Worm (Caenorhabditis elegans) whole organism, L3 larva: Measurements from ENCODE around the gene C40H5.2.

Source experiments
- aly-2 ChIP-seq: fragments of 150-350 bp; optimal IDR thresholded peaks from 2 replicates; lab custom pipeline; 2014; ENCODE audit warnings: missing biosample characterization, missing genetic modification characterization
- ama-1 ChIP-seq: fragments of 150-350 bp; optimal IDR thresholded peaks from 2 replicates; lab custom pipeline; 2018
- ceh-16 ChIP-seq: sonication (generic microtip); optimal IDR thresholded peaks from 2 replicates; lab custom pipeline; 2017; ENCODE audit warnings: missing biosample characterization, missing genetic modification characterization
- ceh-28 ChIP-seq: fragments of 150-350 bp; optimal IDR thresholded peaks from 2 replicates; lab custom pipeline; 2014; ENCODE audit warnings: missing biosample characterization, missing genetic modification reagents, missing genetic modification characterization
- ceh-82 ChIP-seq: fragments of 150-350 bp; optimal IDR thresholded peaks from 2 replicates; lab custom pipeline; 2014; ENCODE audit warnings: missing biosample characterization, missing genetic modification characterization
- ceh-9 ChIP-seq: sonication (generic microtip); optimal IDR thresholded peaks from 2 replicates; lab custom pipeline; 2018; ENCODE audit warnings: missing biosample characterization, missing genetic modification characterization
- egl-27 ChIP-seq: sonication (generic microtip); optimal IDR thresholded peaks from 4 replicates; lab custom pipeline; 2017; ENCODE audit warnings: missing biosample characterization, missing genetic modification reagents, missing genetic modification characterization
- egl-5 ChIP-seq: fragments of 150-350 bp; optimal IDR thresholded peaks from 2 replicates; lab custom pipeline; 2017; ENCODE audit warnings: missing biosample characterization, missing genetic modification reagents, missing genetic modification characterization, inconsistent platforms
- elt-2 ChIP-seq: sonication (generic microtip); optimal IDR thresholded peaks from 2 replicates; lab custom pipeline; 2016; ENCODE audit warnings: missing genetic modification reagents, mild to moderate bottlenecking, missing genetic modification characterization, missing compliant biosample characterization
- elt-3 ChIP-seq, 3 experiments: fragments of 150-350 bp in 1 of 3; sonication (generic microtip) in 2 of 3; optimal IDR thresholded peaks; 2 replicates in 2 of 3; 4 replicates in 1 of 3; lab custom pipeline; 2014 to 2017; ENCODE audit warnings: missing biosample characterization in 3 of 3, missing genetic modification characterization in 3 of 3
- fkh-10 ChIP-seq: sonication (generic microtip); optimal IDR thresholded peaks from 2 replicates; lab custom pipeline; 2017; ENCODE audit warnings: missing biosample characterization, missing genetic modification reagents, missing genetic modification characterization
- fos-1 ChIP-seq: fragments of 150-350 bp; optimal IDR thresholded peaks from 2 replicates; lab custom pipeline; 2014; ENCODE audit warnings: missing biosample characterization, missing genetic modification characterization
- hmg-11 ChIP-seq: sonication (generic microtip); optimal IDR thresholded peaks from 2 replicates; lab custom pipeline; 2016; ENCODE audit warnings: missing genetic modification characterization, missing compliant biosample characterization
- jun-1 ChIP-seq: fragments of 150-350 bp; optimal IDR thresholded peaks from 2 replicates; lab custom pipeline; 2014; ENCODE audit warnings: missing biosample characterization, missing genetic modification reagents, missing genetic modification characterization
- lin-15B ChIP-seq: fragments of 150-350 bp; optimal IDR thresholded peaks from 2 replicates; lab custom pipeline; 2014; ENCODE audit warnings: missing biosample characterization, missing genetic modification characterization
- lin-39 ChIP-seq: fragments of 150-350 bp; optimal IDR thresholded peaks from 2 replicates; lab custom pipeline; 2018; ENCODE audit warnings: missing biosample characterization, missing genetic modification reagents, missing genetic modification characterization
- lsy-12 ChIP-seq: sonication (generic microtip); optimal IDR thresholded peaks from 2 replicates; lab custom pipeline; 2016; ENCODE audit warnings: mild to moderate bottlenecking, missing genetic modification characterization, missing compliant biosample characterization
- mml-1 ChIP-seq: fragments of 150-350 bp; sonication (generic microtip); optimal IDR thresholded peaks from 3 replicates; lab custom pipeline; 2014; ENCODE audit warnings: missing biosample characterization, missing genetic modification characterization
- nfya-1 ChIP-seq: sonication (generic microtip); optimal IDR thresholded peaks from 2 replicates; lab custom pipeline; 2017; ENCODE audit warnings: missing genetic modification characterization, mild to moderate bottlenecking, missing compliant biosample characterization, antibody characterized with exemption, moderate library complexity; ENCODE audit not compliant: insufficient read depth
- nhr-12 ChIP-seq: fragments of 150-350 bp; optimal IDR thresholded peaks from 2 replicates; lab custom pipeline; 2014; ENCODE audit warnings: missing biosample characterization, missing genetic modification characterization
- nhr-23 ChIP-seq: fragments of 150-350 bp; optimal IDR thresholded peaks from 2 replicates; lab custom pipeline; 2014; ENCODE audit warnings: missing biosample characterization, missing genetic modification reagents, missing genetic modification characterization
- nhr-237 ChIP-seq: fragments of 150-350 bp; optimal IDR thresholded peaks from 2 replicates; lab custom pipeline; 2014; ENCODE audit warnings: missing biosample characterization, missing genetic modification characterization
- nhr-25 ChIP-seq: sonication (generic microtip); optimal IDR thresholded peaks from 2 replicates; lab custom pipeline; 2017; ENCODE audit warnings: missing biosample characterization, missing genetic modification characterization
- nhr-43 ChIP-seq: sonication (generic microtip); optimal IDR thresholded peaks from 2 replicates; lab custom pipeline; 2016; ENCODE audit warnings: mild to moderate bottlenecking, missing genetic modification characterization, missing compliant biosample characterization; ENCODE audit not compliant: poor library complexity, severe bottlenecking
- nhr-67 ChIP-seq: fragments of 150-350 bp; optimal IDR thresholded peaks from 2 replicates; lab custom pipeline; 2014; ENCODE audit warnings: missing biosample characterization, missing genetic modification characterization
- nhr-76 ChIP-seq: fragments of 150-350 bp; sonication (generic microtip); optimal IDR thresholded peaks from 5 replicates; lab custom pipeline; 2014; ENCODE audit warnings: missing biosample characterization, missing genetic modification characterization
- nhr-77 ChIP-seq: fragments of 150-350 bp; optimal IDR thresholded peaks from 2 replicates; lab custom pipeline; 2014; ENCODE audit warnings: missing biosample characterization, missing genetic modification characterization
- pha-4 ChIP-seq: fragments of 150-350 bp; optimal IDR thresholded peaks from 2 replicates; lab custom pipeline; 2014; ENCODE audit warnings: missing biosample characterization, missing genetic modification reagents, missing genetic modification characterization
- pqm-1 ChIP-seq: fragments of 150-350 bp; optimal IDR thresholded peaks from 2 replicates; lab custom pipeline; 2017; ENCODE audit warnings: missing biosample characterization, missing genetic modification characterization, inconsistent platforms
- sea-2 ChIP-seq: fragments of 150-350 bp; sonication (generic microtip); optimal IDR thresholded peaks from 4 replicates; lab custom pipeline; 2014; ENCODE audit warnings: missing biosample characterization, missing genetic modification reagents, missing genetic modification characterization
- skn-1 ChIP-seq: fragments of 150-350 bp; optimal IDR thresholded peaks from 2 replicates; lab custom pipeline; 2014; ENCODE audit warnings: missing biosample characterization, missing genetic modification characterization
- snpc-4 ChIP-seq: fragments of 150-350 bp; optimal IDR thresholded peaks from 2 replicates; lab custom pipeline; 2014; ENCODE audit warnings: missing biosample characterization, missing genetic modification characterization
- tbx-2 ChIP-seq: sonication (generic microtip); optimal IDR thresholded peaks from 2 replicates; lab custom pipeline; 2016; ENCODE audit warnings: mild to moderate bottlenecking, missing genetic modification characterization, missing compliant biosample characterization
- unc-39 ChIP-seq: sonication (generic microtip); optimal IDR thresholded peaks from 4 replicates; lab custom pipeline; 2017; ENCODE audit warnings: missing biosample characterization, missing genetic modification characterization
- unc-62 ChIP-seq: fragments of 150-350 bp; sonication (generic microtip); optimal IDR thresholded peaks from 4 replicates; lab custom pipeline; 2014; ENCODE audit warnings: missing biosample characterization, missing genetic modification reagents, missing genetic modification characterization
- ztf-4 ChIP-seq: fragments of 150-350 bp; optimal IDR thresholded peaks from 2 replicates; lab custom pipeline; 2014; ENCODE audit warnings: missing biosample characterization, missing genetic modification characterization

Gene C40H5.2

DNA sequence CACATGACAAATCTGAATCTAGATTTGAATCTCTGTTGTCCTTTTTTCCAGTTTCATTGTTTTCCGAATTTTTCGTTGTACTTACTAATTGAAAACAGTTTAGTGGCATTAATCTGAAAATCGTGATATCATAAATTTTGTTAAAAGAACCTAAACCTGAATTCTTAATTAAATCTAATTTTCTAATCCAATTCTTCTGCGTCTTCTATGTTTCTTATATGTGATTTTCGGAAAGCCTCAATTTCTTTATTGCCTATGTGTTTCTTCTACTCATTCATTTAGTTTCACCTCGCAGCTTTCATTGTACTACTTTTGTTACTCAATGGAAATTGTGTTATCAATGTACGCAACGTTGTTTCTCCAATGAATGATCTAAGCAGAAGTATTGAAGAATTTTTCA lies 2.2 kb upstream of the C40H5.2 start:
- no peak for TF ChIP-seq snpc-4 (tag; lab: Kevin White, UChicago)
- no peak for TF ChIP-seq sea-2
- no peak for TF ChIP-seq fos-1
- TF ChIP-seq hmg-11 (tag; lab: Kevin White, UChicago), result no peak
- no peak for TF ChIP-seq elt-3 (tag; optimal IDR thresholded peaks at IDR 0.05; lab: Kevin White, UChicago)
- no peak for TF ChIP-seq egl-5
- TF ChIP-seq nhr-67, result no peak
- TF ChIP-seq, all 47 proteins: peak for 0

DNA sequence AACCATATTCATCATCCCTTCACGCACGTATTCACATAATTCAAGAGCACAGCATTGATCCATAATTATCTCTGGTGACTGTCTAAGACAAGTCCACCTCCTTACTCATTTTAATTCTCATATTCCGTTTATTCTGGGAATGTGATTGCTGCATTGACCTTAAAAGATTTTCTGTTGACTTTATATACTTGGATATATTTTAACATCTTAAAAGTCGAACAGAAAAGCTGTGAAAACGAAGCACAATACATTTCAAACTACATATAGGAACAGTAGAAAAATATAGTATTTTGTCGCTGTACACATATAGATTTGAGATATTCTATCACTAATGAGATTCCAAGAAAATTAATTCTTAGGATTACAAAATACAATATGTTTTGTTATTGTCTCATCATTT lies 6.4 kb downstream of the C40H5.2 start:
- no peak for TF ChIP-seq ceh-16 (tag; lab: Kevin White, UChicago)
- no peak for TF ChIP-seq nhr-237 (tag; lab: Kevin White, UChicago)
- no peak for TF ChIP-seq lsy-12 (tag; lab: Kevin White, UChicago)
- no peak for TF ChIP-seq egl-27
- no peak for TF ChIP-seq nhr-76 (tag; lab: Kevin White, UChicago)
- TF ChIP-seq ceh-9 (tag; lab: Kevin White, UChicago), result no peak

DNA sequence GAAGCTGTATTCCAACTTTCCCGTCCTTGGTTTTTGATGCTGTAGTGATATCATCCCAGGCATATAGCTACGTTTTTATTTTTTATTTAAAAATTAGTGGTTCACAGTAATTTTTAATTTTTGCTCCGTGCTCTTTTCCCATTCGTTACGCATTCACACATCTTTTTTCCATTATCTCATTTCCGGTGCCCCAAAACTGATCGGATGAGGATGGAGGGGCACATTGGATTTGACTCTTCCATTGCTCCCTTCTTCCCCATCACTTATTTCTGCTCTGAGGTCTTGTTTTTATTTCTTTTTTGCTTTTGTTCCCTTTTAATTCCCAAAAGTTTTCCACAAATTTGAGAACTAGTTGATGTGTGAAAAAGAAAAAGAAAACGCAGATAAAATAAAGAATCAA lies 7.3 kb downstream of the C40H5.2 start:
- TF ChIP-seq skn-1 (tag; lab: Kevin White, UChicago) (no peak), unc-39 (no peak), nhr-12 (tag; lab: Kevin White, UChicago) (no peak), ama-1 (no peak), lin-15B (tag; lab: Kevin White, UChicago) (no peak), aly-2 (tag; lab: Kevin White, UChicago) (no peak), fos-1 (no peak), unc-62 (no peak), mml-1 (no peak), nfya-1 (tag; lab: Kevin White, UChicago) (no peak), nhr-23 (tag; lab: Kevin White, UChicago) (no peak), egl-27 (no peak), ztf-4 (no peak), tbx-2 (tag; lab: Kevin White, UChicago) (no peak), ceh-9 (tag; lab: Kevin White, UChicago) (no peak)
- TF ChIP-seq, all 47 proteins: peak for 0

DNA sequence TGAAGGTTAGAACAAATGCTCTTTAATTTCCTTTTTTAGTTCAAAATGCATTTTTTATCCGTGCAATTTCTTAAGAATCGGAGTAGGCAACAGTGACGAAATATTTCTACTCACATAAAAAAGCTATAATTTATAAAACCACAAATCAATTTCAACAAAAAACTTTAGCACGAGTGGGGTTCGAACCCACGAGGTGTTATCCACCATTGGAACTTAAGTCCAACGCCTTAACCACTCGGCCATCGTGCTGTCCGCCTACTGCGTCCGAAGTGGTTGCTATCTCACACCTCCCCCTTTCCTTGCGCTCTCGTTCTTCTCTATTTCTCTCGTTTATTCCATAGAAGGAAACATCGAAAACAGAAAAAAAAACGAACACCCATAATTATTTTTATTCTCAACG lies 11.8 kb downstream of the C40H5.2 start:
- TF ChIP-seq ceh-28 (tag; lab: Kevin White, UChicago), result peak; percentile 41
- peak; percentile 91 for TF ChIP-seq hmg-11 (tag; lab: Kevin White, UChicago)
- no peak for TF ChIP-seq mml-1
- peak; percentile 40 for TF ChIP-seq fkh-10 (GFP tag; lab: Kevin White, UChicago)
- TF ChIP-seq sea-2, result no peak
- no peak for TF ChIP-seq elt-3 (tag; optimal IDR thresholded peaks at IDR 0.05; lab: Kevin White, UChicago)
- TF ChIP-seq ceh-82 (tag; lab: Kevin White, UChicago), result peak; percentile 21
- TF ChIP-seq lsy-12 (tag; lab: Kevin White, UChicago), result peak; percentile 56
- peak; percentile 59 for TF ChIP-seq tbx-2 (tag; lab: Kevin White, UChicago)
- peak; percentile 53 for TF ChIP-seq jun-1
- no peak for TF ChIP-seq unc-39
- peak; percentile 1 for TF ChIP-seq egl-27
- TF ChIP-seq nhr-25, result peak; percentile 18
- peak; percentile 6 for TF ChIP-seq pqm-1 (tag; lab: Kevin White, UChicago)
- peak; percentile 70 for TF ChIP-seq lin-39 (tag; lab: Kevin White, UChicago)
- peak; percentile 48 for TF ChIP-seq elt-2
- TF ChIP-seq skn-1 (tag; lab: Kevin White, UChicago), result peak; percentile 3
- TF ChIP-seq nhr-76 (tag; lab: Kevin White, UChicago), result no peak
- peak; percentile 59 for TF ChIP-seq nhr-43 (tag; lab: Kevin White, UChicago)
- TF ChIP-seq pha-4, result peak; percentile 61
- TF ChIP-seq, all 47 proteins: peak for 15

DNA sequence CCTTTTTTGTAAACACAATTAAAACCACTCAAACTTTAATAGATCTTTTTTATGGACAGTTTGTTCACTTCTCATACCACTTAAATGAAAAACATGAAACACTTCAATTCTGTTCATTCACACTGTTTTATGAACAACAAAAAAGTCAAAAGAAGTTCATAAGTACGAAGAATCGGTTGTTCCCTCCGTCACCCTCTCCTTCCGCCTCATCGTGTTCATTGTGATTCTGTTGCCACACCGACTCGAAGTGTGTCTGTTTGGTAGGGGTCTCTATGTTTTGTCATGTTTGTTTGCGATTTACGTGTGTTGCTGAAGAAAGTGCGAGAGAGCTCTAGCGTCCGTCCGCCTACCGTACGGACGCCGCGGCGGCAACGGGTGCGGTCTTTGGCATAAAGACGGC lies 12.9 kb downstream of the C40H5.2 start, which contains the start of gene lact-7:
Gene lact-7, plus strand, starts transcription at position 301 of the 400 bp plus-strand sequence.
- peak; percentile 84 for TF ChIP-seq pha-4
- TF ChIP-seq nhr-67, result no peak
- no peak for TF ChIP-seq mml-1
- no peak for TF ChIP-seq lsy-12 (tag; lab: Kevin White, UChicago)
- no peak for TF ChIP-seq elt-2
- TF ChIP-seq nhr-77, result no peak
